Worm (Caenorhabditis elegans): ENCODE data around the gene faah-4.

The faah-4 gene

ce11 chrIII:11936668-11937276, 27.1 kb upstream of the faah-4 start:
- TF ChIP-seq F13H6.1 (tag; optimal IDR thresholded peaks at IDR 0.05) (peak; percentile 14), snpc-4 (tag; optimal IDR thresholded peaks at IDR 0.05) (no peak)

DNA sequence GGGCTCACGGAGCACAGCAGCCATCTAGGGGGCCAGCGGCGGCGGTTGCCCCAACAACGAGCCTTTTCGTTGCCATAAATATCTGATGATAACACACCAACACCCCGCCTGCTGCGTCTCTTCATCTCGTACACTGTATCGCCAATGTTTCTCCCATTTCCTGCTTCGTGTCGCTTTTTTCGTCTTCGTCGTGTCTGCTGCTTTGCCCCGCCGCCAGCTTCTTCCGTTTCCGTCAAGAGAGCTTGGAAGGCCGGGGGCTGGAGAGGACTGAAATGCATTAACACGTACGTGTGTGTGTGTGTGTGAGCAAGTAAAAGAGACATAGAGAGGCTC, 26.2 kb upstream of the faah-4 start:
- TF ChIP-seq C34F6.9 (tag; optimal IDR thresholded peaks at IDR 0.05) (peak; percentile 36), Y55F3AM.14 (GFP tag; optimal IDR thresholded peaks at IDR 0.05) (no peak), nhr-237 (tag; optimal IDR thresholded peaks at IDR 0.05) (no peak), ZK546.5 (tag; optimal IDR thresholded peaks at IDR 0.05) (no peak), unc-55 (GFP tag; optimal IDR thresholded peaks at IDR 0.05) (peak; percentile 22), F13H6.1 (tag; optimal IDR thresholded peaks at IDR 0.05) (peak; percentile 58), lin-39 (tag; optimal IDR thresholded peaks at IDR 0.05) (no peak), ceh-82 (tag; optimal IDR thresholded peaks at IDR 0.05) (no peak), unc-39 (tag; optimal IDR thresholded peaks at IDR 0.05) (no peak), ceh-16 (tag; optimal IDR thresholded peaks at IDR 0.05) (no peak), sem-4 (tag; optimal IDR thresholded peaks at IDR 0.05) (peak; percentile 17), mab-5 (tag; optimal IDR thresholded peaks at IDR 0.05) (no peak), sma-3 (GFP tag; optimal IDR thresholded peaks at IDR 0.05) (no peak), dmd-4 (tag; optimal IDR thresholded peaks at IDR 0.05) (no peak), ztf-11 (tag; optimal IDR thresholded peaks at IDR 0.05) (no peak), crh-2 (tag; optimal IDR thresholded peaks at IDR 0.05) (peak; percentile 9), lsy-2 (tag; optimal IDR thresholded peaks at IDR 0.05) (peak in 1 of 2 experiments; percentile 20), blmp-1 (tag; optimal IDR thresholded peaks at IDR 0.05; ENCODE audit: insufficient read depth) (no peak), egl-27 (tag; optimal IDR thresholded peaks at IDR 0.05) (no peak), nhr-25 (tag; optimal IDR thresholded peaks at IDR 0.05) (no peak), lin-11 (tag; optimal IDR thresholded peaks at IDR 0.05) (peak; percentile 14), mbf-1 (tag; optimal IDR thresholded peaks at IDR 0.05) (no peak), nhr-23 (tag; optimal IDR thresholded peaks at IDR 0.05) (no peak), nhr-6 (tag; optimal IDR thresholded peaks at IDR 0.05) (no peak), R02D3.7 (tag; optimal IDR thresholded peaks at IDR 0.05) (no peak), snpc-4 (tag; optimal IDR thresholded peaks at IDR 0.05) (peak; percentile 11), gmeb-1 (tag; optimal IDR thresholded peaks at IDR 0.05) (no peak)

DNA sequence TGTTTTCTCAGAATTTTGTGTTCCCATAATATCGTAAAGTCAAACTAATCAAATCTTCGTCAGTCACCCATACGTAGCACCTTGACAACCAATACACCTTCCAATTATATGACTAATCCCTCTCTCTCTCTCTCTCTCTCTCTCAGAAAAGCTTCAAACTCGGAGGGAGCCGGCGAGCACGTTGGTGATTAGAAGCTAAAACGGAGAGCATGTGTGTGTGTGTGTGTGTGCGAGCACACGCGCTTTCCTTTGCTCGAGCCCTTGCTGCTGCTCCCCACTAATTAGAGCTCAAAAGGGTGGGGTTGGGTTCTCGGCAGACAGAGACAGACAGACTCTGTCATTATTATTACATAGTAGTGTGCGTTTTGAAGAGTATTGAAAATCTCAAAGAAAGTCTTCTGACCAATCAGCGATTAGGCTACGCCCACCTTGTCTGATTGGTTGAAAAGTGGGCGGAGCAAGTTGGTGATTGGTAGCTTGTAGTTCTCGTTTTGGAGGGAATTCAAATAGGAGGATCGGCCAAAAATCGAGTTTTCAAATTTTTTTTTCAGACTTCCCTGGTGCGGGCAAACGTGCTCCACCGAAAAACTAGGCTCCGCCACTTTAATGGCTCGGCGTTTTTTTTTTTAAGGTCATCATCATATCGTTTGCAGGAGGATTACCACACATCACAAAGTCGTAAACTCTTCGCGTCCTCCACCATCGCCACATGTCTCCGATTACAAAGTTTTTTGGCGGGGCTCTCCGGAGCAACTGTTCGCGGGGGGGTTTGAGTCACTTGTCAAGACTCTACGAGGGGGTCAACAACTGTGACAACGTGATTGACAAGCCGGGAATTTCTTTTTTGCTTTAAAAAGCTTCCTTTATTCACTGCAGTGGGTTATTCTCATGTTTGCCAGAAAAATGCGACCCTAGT, 25.6 kb upstream of the faah-4 start:
- TF ChIP-seq mdl-1 (tag; optimal IDR thresholded peaks at IDR 0.05) (peak in 1 of 2 experiments; percentile 2), ama-1 (optimal IDR thresholded peaks at IDR 0.05) (no peak), unc-55 (GFP tag; optimal IDR thresholded peaks at IDR 0.05) (no peak), sem-4 (tag; optimal IDR thresholded peaks at IDR 0.05) (peak; percentile 30), unc-62 (GFP tag; optimal IDR thresholded peaks at IDR 0.05) (no peak), nhr-129 (tag; optimal IDR thresholded peaks at IDR 0.05) (no peak), sma-9 (GFP tag; optimal IDR thresholded peaks at IDR 0.05) (peak; percentile 31), sma-9 (tag; optimal IDR thresholded peaks at IDR 0.05) (no peak), F13H6.1 (tag; optimal IDR thresholded peaks at IDR 0.05) (peak; percentile 7), C34F6.9 (tag; optimal IDR thresholded peaks at IDR 0.05) (peak; percentile 14), lin-39 (tag; optimal IDR thresholded peaks at IDR 0.05) (no peak), lin-13 (GFP tag; optimal IDR thresholded peaks at IDR 0.05) (no peak), gmeb-1 (tag; optimal IDR thresholded peaks at IDR 0.05) (no peak), lsy-2 (tag; optimal IDR thresholded peaks at IDR 0.05) (peak in 1 of 2 experiments; percentile 9), Y55F3AM.14 (GFP tag; optimal IDR thresholded peaks at IDR 0.05) (peak; percentile 10), peb-1 (tag; optimal IDR thresholded peaks at IDR 0.05) (no peak), nhr-21 (tag; optimal IDR thresholded peaks at IDR 0.05) (peak; percentile 8), nhr-10 (tag; optimal IDR thresholded peaks at IDR 0.05) (no peak), lin-11 (tag; optimal IDR thresholded peaks at IDR 0.05) (no peak)

All from whole organism, L2 larva.